Fruit fly (Drosophila melanogaster) whole organism, prepupa: Measurements from ENCODE around the gene Coa7.

Source experiments
- Blimp-1 ChIP-seq: fragments of 200-800 bp; sonication (Bioruptor generic); optimal IDR thresholded peaks from 3 replicates; lab custom pipeline; 2017; ENCODE audit warnings: missing biosample characterization, missing genetic modification characterization, mild to moderate bottlenecking, moderate library complexity, missing genetic modification reagents
- CG10631 ChIP-seq: fragments of 200-800 bp; sonication (Bioruptor generic); optimal IDR thresholded peaks from 2 replicates; lab custom pipeline; 2016; ENCODE audit warnings: missing biosample characterization, missing genetic modification characterization
- CG10669 ChIP-seq: fragments of 200-800 bp; sonication (Bioruptor generic); optimal IDR thresholded peaks from 3 replicates; lab custom pipeline; 2018; ENCODE audit warnings: missing biosample characterization, mild to moderate bottlenecking, missing genetic modification characterization, moderate library complexity
- CG11294 ChIP-seq: fragments of 200-800 bp; sonication (Bioruptor generic); IDR thresholded peaks from 2 replicates; pipeline ENCODE4 v1.3.6; 2022; ENCODE audit warnings: missing biosample characterization, missing genetic modification characterization
- CG11902 ChIP-seq: fragments of 200-800 bp; sonication (Bioruptor generic); optimal IDR thresholded peaks from 3 replicates; lab custom pipeline; 2016; ENCODE audit warnings: missing biosample characterization, missing genetic modification characterization
- CG15336 ChIP-seq: fragments of 200-800 bp; sonication (Bioruptor generic); IDR thresholded peaks from 2 replicates; pipeline ENCODE4 v1.3.6; 2022; ENCODE audit warnings: missing biosample characterization, missing genetic modification characterization
- CG1621 ChIP-seq: fragments of 200-800 bp; sonication (Bioruptor generic); optimal IDR thresholded peaks from 3 replicates; lab custom pipeline; 2018; ENCODE audit warnings: missing biosample characterization, mild to moderate bottlenecking, missing genetic modification characterization
- CG3032 ChIP-seq: fragments of 200-800 bp; optimal IDR thresholded peaks from 2 replicates; lab custom pipeline; 2019; ENCODE audit warnings: missing biosample characterization, mild to moderate bottlenecking, missing genetic modification characterization, moderate library complexity
- CG31627 ChIP-seq: fragments of 200-800 bp; sonication (Bioruptor generic); optimal IDR thresholded peaks from 3 replicates; lab custom pipeline; 2016; ENCODE audit warnings: missing biosample characterization, missing genetic modification characterization
- CG32006 ChIP-seq: fragments of 200-800 bp; sonication (Bioruptor generic); optimal IDR thresholded peaks from 3 replicates; lab custom pipeline; 2017; ENCODE audit warnings: missing biosample characterization, mild to moderate bottlenecking, missing genetic modification characterization
- CG4318 ChIP-seq: fragments of 200-800 bp; sonication (Bioruptor generic); optimal IDR thresholded peaks from 3 replicates; lab custom pipeline; 2017; ENCODE audit warnings: missing biosample characterization, mild to moderate bottlenecking, missing genetic modification characterization
- CG6276 ChIP-seq: fragments of 200-800 bp; sonication (Bioruptor generic); optimal IDR thresholded peaks from 2 replicates; lab custom pipeline; 2017; ENCODE audit warnings: missing biosample characterization, mild to moderate bottlenecking, missing genetic modification characterization
- CG6808 ChIP-seq: fragments of 200-800 bp; sonication (Bioruptor generic); optimal IDR thresholded peaks from 3 replicates; lab custom pipeline; 2017; ENCODE audit warnings: missing biosample characterization, missing genetic modification characterization, mild to moderate bottlenecking, moderate library complexity, missing genetic modification reagents
- CG7368 ChIP-seq: fragments of 200-800 bp; sonication (Bioruptor generic); optimal IDR thresholded peaks from 3 replicates; lab custom pipeline; 2016; ENCODE audit warnings: missing biosample characterization, missing genetic modification characterization
- CG8119 ChIP-seq: fragments of 200-800 bp; sonication (Bioruptor generic); IDR thresholded peaks from 3 replicates; pipeline ENCODE4 v1.3.6; 2022; ENCODE audit warnings: missing biosample characterization, missing genetic modification characterization
- CG8319 ChIP-seq: fragments of 200-800 bp; sonication (Bioruptor generic); optimal IDR thresholded peaks from 3 replicates; lab custom pipeline; 2016; ENCODE audit warnings: missing biosample characterization, missing genetic modification characterization
- CG8632 ChIP-seq: fragments of 200-800 bp; sonication (Bioruptor generic); optimal IDR thresholded peaks from 3 replicates; lab custom pipeline; 2016; ENCODE audit warnings: missing biosample characterization, missing genetic modification characterization
- CG9139 ChIP-seq: fragments of 200-800 bp; sonication (Bioruptor generic); optimal IDR thresholded peaks from 3 replicates; lab custom pipeline; 2017; ENCODE audit warnings: missing biosample characterization, mild to moderate bottlenecking, missing genetic modification characterization
- Eip78C ChIP-seq: fragments of 200-800 bp; sonication (Bioruptor generic); peaks from one replicate; lab custom pipeline; 2016; ENCODE audit warnings: missing biosample characterization, missing genetic modification characterization
- Eip93F ChIP-seq: fragments of 200-800 bp; sonication (Bioruptor generic); optimal IDR thresholded peaks from 2 replicates; lab custom pipeline; 2016; ENCODE audit warnings: missing biosample characterization, mild to moderate bottlenecking, missing genetic modification characterization
- Ets21C ChIP-seq: fragments of 200-800 bp; sonication (Bioruptor generic); optimal IDR thresholded peaks from 3 replicates; lab custom pipeline; 2016; ENCODE audit warnings: missing biosample characterization, missing genetic modification characterization
- Gug ChIP-seq: fragments of 200-800 bp; sonication (Bioruptor generic); IDR thresholded peaks from 2 replicates; pipeline ENCODE4 v1.3.6; 2022; ENCODE audit warnings: missing biosample characterization, missing genetic modification characterization
- Hr38 ChIP-seq: sonication (Bioruptor generic); optimal IDR thresholded peaks from 2 replicates; lab custom pipeline; 2016; ENCODE audit warnings: missing biosample characterization, missing genetic modification characterization
- Hr39 ChIP-seq: fragments of 200-800 bp; sonication (Bioruptor generic); optimal IDR thresholded peaks from 2 replicates; lab custom pipeline; 2016; ENCODE audit warnings: missing biosample characterization, missing genetic modification characterization
- Hr4 ChIP-seq: fragments of 200-800 bp; sonication (Bioruptor generic); optimal IDR thresholded peaks from 3 replicates; lab custom pipeline; 2016; ENCODE audit warnings: missing biosample characterization, missing genetic modification characterization
- Met ChIP-seq: fragments of 200-800 bp; sonication (Bioruptor generic); optimal IDR thresholded peaks from 3 replicates; lab custom pipeline; 2016; ENCODE audit warnings: missing biosample characterization, missing genetic modification characterization
- OdsH ChIP-seq: fragments of 200-800 bp; sonication (Bioruptor generic); optimal IDR thresholded peaks from 3 replicates; lab custom pipeline; 2016; ENCODE audit warnings: missing biosample characterization, missing genetic modification characterization
- Smox ChIP-seq: fragments of 200-800 bp; sonication (Bioruptor generic); optimal IDR thresholded peaks from 3 replicates; lab custom pipeline; 2016; ENCODE audit warnings: missing biosample characterization, missing genetic modification characterization
- Sox102F ChIP-seq: fragments of 200-800 bp; sonication (Bioruptor generic); optimal IDR thresholded peaks from 2 replicates; lab custom pipeline; 2016; ENCODE audit warnings: missing biosample characterization, mild to moderate bottlenecking, missing genetic modification characterization
- dsx ChIP-seq: fragments of 200-800 bp; optimal IDR thresholded peaks from 3 replicates; lab custom pipeline; 2019; ENCODE audit warnings: missing biosample characterization, mild to moderate bottlenecking, missing genetic modification characterization, moderate library complexity; ENCODE audit not compliant: poor library complexity, severe bottlenecking
- fd59A ChIP-seq: fragments of 200-800 bp; sonication (Bioruptor generic); optimal IDR thresholded peaks from 2 replicates; lab custom pipeline; 2017; ENCODE audit warnings: missing biosample characterization, mild to moderate bottlenecking, missing genetic modification characterization, missing genetic modification reagents
- fd85E ChIP-seq: fragments of 200-800 bp; sonication (Bioruptor generic); optimal IDR thresholded peaks from 3 replicates; lab custom pipeline; 2016; ENCODE audit warnings: missing biosample characterization, missing genetic modification characterization
- fkh ChIP-seq: fragments of 200-800 bp; sonication (Bioruptor generic); optimal IDR thresholded peaks from 3 replicates; lab custom pipeline; 2017; ENCODE audit warnings: missing biosample characterization, mild to moderate bottlenecking, missing genetic modification characterization, moderate library complexity
- lz ChIP-seq: fragments of 200-800 bp; sonication (Bioruptor generic); optimal IDR thresholded peaks from 3 replicates; lab custom pipeline; 2016; ENCODE audit warnings: missing biosample characterization, missing genetic modification characterization
- net ChIP-seq: fragments of 200-800 bp; sonication (Bioruptor generic); optimal IDR thresholded peaks from 3 replicates; lab custom pipeline; 2016; ENCODE audit warnings: missing biosample characterization, missing genetic modification characterization
- pdm3 ChIP-seq: fragments of 200-800 bp; sonication (Bioruptor generic); optimal IDR thresholded peaks from 3 replicates; lab custom pipeline; 2016; ENCODE audit warnings: missing biosample characterization, missing genetic modification characterization
- spab ChIP-seq: fragments of 200-800 bp; sonication (Bioruptor generic); optimal IDR thresholded peaks from 2 replicates; lab custom pipeline; 2017; ENCODE audit warnings: missing biosample characterization, mild to moderate bottlenecking, missing genetic modification characterization, missing genetic modification reagents
- ss ChIP-seq, 2 experiments: fragments of 200-800 bp; sonication (Bioruptor generic); optimal IDR thresholded peaks; 2 replicates in 1 of 2; 3 replicates in 1 of 2; lab custom pipeline; 2017 to 2018; ENCODE audit warnings: mild to moderate bottlenecking in 2 of 2, missing biosample characterization in 2 of 2, missing genetic modification characterization in 2 of 2, moderate library complexity in 1 of 2
- svp ChIP-seq: fragments of 200-800 bp; sonication (Bioruptor generic); peaks from one replicate; lab custom pipeline; 2016; ENCODE audit warnings: missing biosample characterization, missing genetic modification characterization
- vri ChIP-seq: fragments of 200-800 bp; sonication (Bioruptor generic); optimal IDR thresholded peaks from 3 replicates; lab custom pipeline; 2016; ENCODE audit warnings: missing biosample characterization, mild to moderate bottlenecking, missing genetic modification characterization

Coa7 gene

DNA sequence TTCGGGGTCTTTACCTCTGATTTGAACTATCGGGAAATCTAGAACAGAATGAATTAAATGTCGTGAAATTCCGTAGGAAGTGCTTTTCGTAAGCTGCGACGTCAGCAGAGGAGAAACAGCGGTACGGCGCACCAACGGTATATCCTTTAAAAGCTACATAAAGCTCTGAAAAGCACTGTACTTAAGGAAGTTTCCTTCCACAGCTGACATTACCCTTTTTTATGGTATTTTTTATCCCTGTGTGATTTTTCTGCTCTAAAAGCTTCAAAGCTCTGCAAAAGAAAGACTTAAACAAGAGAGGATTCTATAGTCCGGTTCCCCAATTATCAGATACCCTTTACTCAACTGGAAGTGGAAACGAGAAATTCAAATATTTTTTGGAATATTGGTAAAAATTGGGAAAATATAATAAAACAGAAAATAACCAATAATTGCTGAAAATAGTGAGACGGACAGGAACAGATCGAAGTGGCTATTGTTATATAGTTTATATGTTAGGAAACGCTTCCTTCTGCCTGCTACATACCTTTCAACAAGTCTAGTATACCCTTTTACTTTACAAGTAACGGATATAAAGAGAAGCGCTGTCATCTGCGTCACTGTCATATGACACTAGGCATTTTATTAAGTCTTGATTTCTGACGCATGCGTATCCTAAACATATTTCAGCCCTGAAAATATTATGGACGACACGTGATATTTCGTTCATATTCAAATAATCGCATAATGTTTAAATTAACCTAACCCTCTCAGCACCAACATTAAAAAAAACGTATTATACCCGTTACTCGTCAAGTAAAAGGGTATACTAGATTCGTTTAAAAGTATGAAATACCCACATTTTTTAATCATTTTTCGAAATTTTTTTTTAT, 8.5 kb upstream of the Coa7 start, which contains the start of the genes stnA and stnB (continued):
- TF ChIP-seq fd59A (GFP tag; lab: Kevin White, UChicago) = no peak
- no peak for TF ChIP-seq fkh (GFP tag; lab: Kevin White, UChicago)
- no peak for TF ChIP-seq spab (GFP tag; lab: Kevin White, UChicago)
- no peak for TF ChIP-seq Sox102F
- TF ChIP-seq CG9139 = no peak
- no peak for TF ChIP-seq CG4318 (GFP tag; lab: Kevin White, UChicago)
- no peak for TF ChIP-seq Gug
- peak; percentile 67 for TF ChIP-seq svp (GFP tag; lab: Kevin White, UChicago)
- peak; percentile 17 for TF ChIP-seq CG10669 (GFP tag; lab: Kevin White, UChicago)
- TF ChIP-seq Hr4 (GFP tag; lab: Kevin White, UChicago) = no peak
- no peak for TF ChIP-seq CG7368 (GFP tag; lab: Kevin White, UChicago)
- no peak for TF ChIP-seq CG8119 (GFP tag; lab: Robert Waterston, UW)
- TF ChIP-seq Met (GFP tag; lab: Kevin White, UChicago) = peak; percentile 38
- TF ChIP-seq pdm3 = peak; percentile 6
- TF ChIP-seq CG8632 (GFP tag; lab: Kevin White, UChicago) = no peak
- no peak for TF ChIP-seq CG11902 (GFP tag; lab: Kevin White, UChicago)
- no peak for TF ChIP-seq fd85E (GFP tag; lab: Kevin White, UChicago)

DNA sequence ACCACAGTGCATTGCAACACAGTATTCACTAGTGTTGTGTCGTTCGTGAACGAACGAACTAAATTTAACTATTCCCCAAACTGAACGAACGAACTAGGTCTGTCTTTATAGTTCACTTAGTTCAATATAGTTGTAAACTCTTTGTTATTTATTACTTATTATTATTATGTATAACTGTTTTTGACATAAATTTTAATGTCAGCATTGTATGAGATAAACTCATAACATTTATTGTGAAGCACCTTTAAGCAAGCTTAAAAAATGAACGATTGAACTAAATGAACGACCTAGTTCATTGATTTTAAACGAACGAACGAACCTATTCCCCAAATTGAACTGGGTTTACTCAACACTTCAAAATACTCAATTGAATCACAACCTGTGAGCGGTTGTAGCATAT, 6.4 kb upstream of the Coa7 start:
- peak; percentile 39 for TF ChIP-seq Eip78C (GFP tag; lab: Kevin White, UChicago)
- TF ChIP-seq CG6808 (GFP tag; lab: Kevin White, UChicago) = no peak

DNA sequence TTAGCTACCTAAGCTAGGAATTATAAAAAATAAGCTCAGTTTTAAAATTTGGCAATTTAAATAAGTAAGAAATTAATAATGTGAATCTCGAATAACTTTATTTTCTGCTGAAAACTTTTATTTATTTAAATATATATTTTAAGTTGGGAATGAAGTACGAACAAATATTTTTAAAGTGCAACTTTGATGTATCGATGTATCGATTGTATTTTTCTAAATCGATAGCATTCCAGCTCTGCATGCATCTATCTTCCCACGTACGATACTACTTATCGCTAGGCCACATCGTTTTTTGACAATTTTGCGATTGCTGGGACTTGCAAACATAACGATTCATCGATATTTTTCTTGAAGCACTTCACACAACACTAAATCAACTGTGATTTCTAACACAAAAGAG, 5.9 kb upstream of the Coa7 start:
- TF ChIP-seq CG8319 (GFP tag; lab: Kevin White, UChicago) (no peak), CG9139 (no peak), Blimp-1 (no peak), OdsH (peak; percentile 21), CG15336 (GFP tag; lab: Robert Waterston, UW) (0 out of 2 replicates have a peak, but pooled peaks have one; percentile 10), net (GFP tag; lab: Kevin White, UChicago) (no peak), CG11294 (GFP tag; lab: Robert Waterston, UW) (no peak), Sox102F (peak; percentile 11), dsx (no peak), vri (GFP tag; lab: Kevin White, UChicago) (no peak), CG8119 (GFP tag; lab: Robert Waterston, UW) (no peak), lz (no peak), svp (GFP tag; lab: Kevin White, UChicago) (no peak), CG3032 (tag; lab: Kevin White, UChicago) (no peak), Hr38 (GFP tag; lab: Kevin White, UChicago) (no peak), pdm3 (no peak), CG6276 (GFP tag; lab: Kevin White, UChicago) (no peak), CG32006 (peak; percentile 25), Hr4 (GFP tag; lab: Kevin White, UChicago) (peak; percentile 20), CG10631 (GFP tag; lab: Kevin White, UChicago) (peak; percentile 2), CG11902 (GFP tag; lab: Kevin White, UChicago) (no peak)

DNA sequence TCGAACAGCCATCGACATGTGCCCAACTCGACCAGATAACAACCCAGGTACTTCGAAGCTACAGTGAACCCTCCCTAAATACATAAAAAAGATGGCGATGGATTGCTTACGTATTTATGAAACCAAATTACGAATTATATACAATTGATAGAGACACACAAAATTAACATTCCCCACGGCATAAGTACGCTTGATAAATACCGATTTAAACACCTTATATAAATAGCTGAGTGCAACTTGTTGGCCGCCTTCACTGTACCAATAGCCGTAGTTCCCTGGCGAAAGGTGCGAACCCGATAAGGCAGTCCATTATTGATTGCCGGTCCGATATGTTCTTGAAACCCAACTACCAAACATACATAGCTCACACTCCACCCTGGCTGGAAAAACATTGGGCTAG, 2.6 kb upstream of the Coa7 start:
- peak; percentile 38 for TF ChIP-seq Hr39
- TF ChIP-seq Smox (GFP tag; lab: Kevin White, UChicago) = no peak
- peak; percentile 46 for TF ChIP-seq Eip78C (GFP tag; lab: Kevin White, UChicago)
- TF ChIP-seq Ets21C (GFP tag; lab: Kevin White, UChicago) = no peak
- TF ChIP-seq svp (GFP tag; lab: Kevin White, UChicago) = peak; percentile 62
- no peak for TF ChIP-seq CG1621 (tag; lab: Kevin White, UChicago)
- no peak for TF ChIP-seq ss (GFP tag; optimal IDR thresholded peaks at IDR 0.05; lab: Kevin White, UChicago)
- TF ChIP-seq CG31627 (GFP tag; lab: Kevin White, UChicago) = peak; percentile 16
- no peak for TF ChIP-seq vri (GFP tag; lab: Kevin White, UChicago)
- no peak for TF ChIP-seq net (GFP tag; lab: Kevin White, UChicago)
- no peak for TF ChIP-seq Blimp-1
- TF ChIP-seq Eip93F (GFP tag; lab: Kevin White, UChicago) = no peak
